Fruit fly (Drosophila melanogaster) whole organism, embryonic: Measurements from ENCODE around the gene CG32313.

Experiments used
- Aef1 ChIP-seq: fragments of 200-800 bp; sonication (Bioruptor generic); IDR thresholded peaks from 3 replicates; pipeline ENCODE4 v1.3.6; 2022; ENCODE audit warnings: missing biosample characterization, missing genetic modification characterization
- Bgb ChIP-seq: fragments of 200-800 bp; sonication (Bioruptor generic); IDR thresholded peaks from 2 replicates; pipeline ENCODE4 v1.3.6; 2022; ENCODE audit warnings: missing biosample characterization, missing genetic modification characterization; ENCODE audit not compliant: partially characterized antibody
- Blimp-1 ChIP-seq: fragments of 200-800 bp; sonication (Bioruptor generic); optimal IDR thresholded peaks from 3 replicates; lab custom pipeline; 2018; ENCODE audit warnings: missing biosample characterization, missing genetic modification characterization, mild to moderate bottlenecking, moderate library complexity, missing genetic modification reagents
- CG10147 ChIP-seq: fragments of 200-800 bp; sonication (Bioruptor generic); optimal IDR thresholded peaks from 2 replicates; lab custom pipeline; 2019; ENCODE audit warnings: missing biosample characterization, mild to moderate bottlenecking, missing genetic modification characterization, moderate library complexity
- CG11093 ChIP-seq: fragments of 200-800 bp; sonication (Bioruptor generic); IDR thresholded peaks from 3 replicates; pipeline ENCODE4 v1.3.6; 2022; ENCODE audit warnings: missing biosample characterization, missing genetic modification characterization
- CG14050 ChIP-seq: fragments of 200-800 bp; sonication (Bioruptor generic); IDR thresholded peaks from 3 replicates; pipeline ENCODE4 v1.3.6; 2022; ENCODE audit warnings: missing biosample characterization, missing genetic modification characterization
- CG15269 ChIP-seq: fragments of 200-800 bp; sonication (Bioruptor generic); optimal IDR thresholded peaks from 2 replicates; lab custom pipeline; 2018; ENCODE audit warnings: missing biosample characterization, mild to moderate bottlenecking, missing genetic modification characterization, moderate library complexity
- CG15696 ChIP-seq: fragments of 200-800 bp; sonication (Bioruptor generic); optimal IDR thresholded peaks from 2 replicates; lab custom pipeline; 2019; ENCODE audit warnings: missing biosample characterization, mild to moderate bottlenecking, missing genetic modification characterization, moderate library complexity
- CG1602 ChIP-seq: fragments of 200-800 bp; sonication (Bioruptor generic); optimal IDR thresholded peaks from 3 replicates; lab custom pipeline; 2016; ENCODE audit warnings: missing biosample characterization, missing genetic modification characterization
- CG1603 ChIP-seq: fragments of 200-800 bp; sonication (Bioruptor generic); optimal IDR thresholded peaks from 2 replicates; lab custom pipeline; 2019; ENCODE audit warnings: missing biosample characterization, mild to moderate bottlenecking, missing genetic modification characterization, moderate library complexity
- CG16779 ChIP-seq: fragments of 200-800 bp; sonication (Bioruptor generic); IDR thresholded peaks from 2 replicates; pipeline ENCODE4 v1.3.6; 2022; ENCODE audit warnings: missing biosample characterization, missing genetic modification characterization
- CG18619 ChIP-seq: fragments of 200-800 bp; sonication (Bioruptor generic); optimal IDR thresholded peaks from 3 replicates; lab custom pipeline; 2017; ENCODE audit warnings: missing biosample characterization, mild to moderate bottlenecking, missing genetic modification characterization
- CG31441 ChIP-seq: fragments of 200-800 bp; sonication (Bioruptor generic); IDR thresholded peaks from 2 replicates; pipeline ENCODE4 v1.3.6; 2022; ENCODE audit warnings: missing biosample characterization, missing genetic modification characterization
- CG3281 ChIP-seq: fragments of 200-800 bp; sonication (Bioruptor generic); optimal IDR thresholded peaks from 3 replicates; lab custom pipeline; 2017; ENCODE audit warnings: missing biosample characterization, mild to moderate bottlenecking, missing genetic modification characterization
- CG4730 ChIP-seq: fragments of 200-800 bp; sonication (Bioruptor generic); IDR thresholded peaks from 2 replicates; pipeline ENCODE4 v1.3.6; 2022; ENCODE audit warnings: missing biosample characterization, missing genetic modification characterization
- CG7786 ChIP-seq: fragments of 200-800 bp; sonication (Bioruptor generic); optimal IDR thresholded peaks from 2 replicates; lab custom pipeline; 2016; ENCODE audit warnings: missing biosample characterization, missing genetic modification characterization
- CG7839 ChIP-seq: fragments of 200-800 bp; sonication (Bioruptor generic); optimal IDR thresholded peaks from 3 replicates; lab custom pipeline; 2018; ENCODE audit warnings: missing biosample characterization, mild to moderate bottlenecking, missing genetic modification characterization, moderate library complexity
- CG8478 ChIP-seq: fragments of >200 bp; optimal IDR thresholded peaks from 2 replicates; lab custom pipeline; 2018
- CG9215 ChIP-seq: fragments of 200-800 bp; sonication (Bioruptor generic); IDR thresholded peaks from 2 replicates; pipeline ENCODE4 v1.3.6; 2022; ENCODE audit warnings: missing biosample characterization, missing genetic modification characterization
- CG9609 ChIP-seq: fragments of 200-800 bp; sonication (Bioruptor generic); optimal IDR thresholded peaks from 3 replicates; lab custom pipeline; 2016; ENCODE audit warnings: missing biosample characterization, missing genetic modification characterization
- CG9797 ChIP-seq: fragments of 200-800 bp; sonication (Bioruptor generic); optimal IDR thresholded peaks from 3 replicates; lab custom pipeline; 2018; ENCODE audit warnings: missing biosample characterization, mild to moderate bottlenecking, missing genetic modification characterization
- CrebB ChIP-seq: fragments of 200-800 bp; sonication (Bioruptor generic); optimal IDR thresholded peaks from 3 replicates; lab custom pipeline; 2018; ENCODE audit warnings: missing biosample characterization, mild to moderate bottlenecking, missing genetic modification characterization
- Dip2 ChIP-seq: fragments of 200-800 bp; sonication (Bioruptor generic); IDR thresholded peaks from 2 replicates; pipeline ENCODE4 v1.3.6; 2022; ENCODE audit warnings: missing biosample characterization, missing genetic modification characterization
- Doc3 ChIP-seq: fragments of 200-800 bp; sonication (Bioruptor generic); IDR thresholded peaks from 3 replicates; pipeline ENCODE4 v1.3.6; 2022; ENCODE audit warnings: missing biosample characterization, missing genetic modification characterization; ENCODE audit not compliant: partially characterized antibody
- E2f1 ChIP-seq: fragments of 200-800 bp; sonication (Bioruptor generic); IDR thresholded peaks from 2 replicates; pipeline ENCODE4 v1.3.6; 2022; ENCODE audit warnings: missing biosample characterization, missing genetic modification characterization
- Fer1 ChIP-seq: fragments of 200-800 bp; sonication (Bioruptor generic); optimal IDR thresholded peaks from 2 replicates; lab custom pipeline; 2017; ENCODE audit warnings: missing biosample characterization, mild to moderate bottlenecking, missing genetic modification characterization
- Neu2 ChIP-seq: fragments of 200-800 bp; sonication (Bioruptor generic); optimal IDR thresholded peaks from 3 replicates; lab custom pipeline; 2016; ENCODE audit warnings: missing biosample characterization, missing genetic modification characterization, borderline replicate concordance
- Rfx ChIP-seq: fragments of 200-800 bp; sonication (Bioruptor generic); IDR thresholded peaks from 2 replicates; pipeline ENCODE4 v1.3.6; 2022; ENCODE audit warnings: missing biosample characterization, missing genetic modification characterization
- Xbp1 ChIP-seq: fragments of 200-800 bp; sonication (Bioruptor generic); optimal IDR thresholded peaks from 3 replicates; lab custom pipeline; 2016; ENCODE audit warnings: missing biosample characterization, mild to moderate bottlenecking, missing genetic modification characterization
- Xrp1 ChIP-seq: fragments of 200-800 bp; sonication (Bioruptor generic); IDR thresholded peaks from 2 replicates; pipeline ENCODE4 v1.3.6; 2022; ENCODE audit warnings: missing biosample characterization, missing genetic modification characterization
- ash1 ChIP-seq: fragments of 200-800 bp; sonication (Bioruptor generic); optimal IDR thresholded peaks from 2 replicates; lab custom pipeline; 2018; ENCODE audit warnings: missing biosample characterization, mild to moderate bottlenecking, missing genetic modification characterization
- btn ChIP-seq: fragments of 200-800 bp; sonication (Bioruptor generic); optimal IDR thresholded peaks from 2 replicates; lab custom pipeline; 2016; ENCODE audit warnings: missing biosample characterization, missing genetic modification characterization
- dmrt99B ChIP-seq: fragments of 200-800 bp; sonication (Bioruptor generic); optimal IDR thresholded peaks from 2 replicates; lab custom pipeline; 2018; ENCODE audit warnings: missing biosample characterization, mild to moderate bottlenecking, missing genetic modification characterization, moderate library complexity
- eyg ChIP-seq: fragments of 200-800 bp; sonication (Bioruptor generic); optimal IDR thresholded peaks from 3 replicates; lab custom pipeline; 2016; ENCODE audit warnings: missing biosample characterization, missing genetic modification characterization
- grn ChIP-seq: fragments of 200-800 bp; sonication (Bioruptor generic); optimal IDR thresholded peaks from 3 replicates; lab custom pipeline; 2017; ENCODE audit warnings: missing biosample characterization, missing genetic modification characterization
- hb ChIP-seq: fragments of 200-800 bp; sonication (Bioruptor generic); IDR thresholded peaks from 3 replicates; pipeline ENCODE4 v1.3.6; 2022; ENCODE audit warnings: missing biosample characterization, missing genetic modification characterization; ENCODE audit not compliant: partially characterized antibody
- hkb ChIP-seq, 2 experiments: fragments of 200-800 bp in 1 of 2; fragments of >200 bp in 1 of 2; sonication (Bioruptor generic) in 1 of 2; IDR thresholded peaks in 1 of 2; optimal IDR thresholded peaks in 1 of 2; 2 replicates each; pipeline versions ENCODE4 v1.3.6 to Lab custom; 2017 to 2022; ENCODE audit warnings: missing biosample characterization in 1 of 2, missing genetic modification characterization in 1 of 2
- jumu ChIP-seq: fragments of 200-800 bp; sonication (Bioruptor generic); optimal IDR thresholded peaks from 3 replicates; lab custom pipeline; 2016; ENCODE audit warnings: missing biosample characterization, missing genetic modification characterization
- ken ChIP-seq: fragments of 200-800 bp; sonication (Bioruptor generic); IDR thresholded peaks from 3 replicates; pipeline ENCODE4 v1.3.6; 2022; ENCODE audit warnings: missing biosample characterization, missing genetic modification characterization
- klu ChIP-seq: fragments of 200-800 bp; sonication (Bioruptor generic); IDR thresholded peaks from 2 replicates; pipeline ENCODE4 v1.3.6; 2022; ENCODE audit warnings: missing biosample characterization, missing genetic modification characterization
- lov ChIP-seq, 2 experiments: fragments of 200-800 bp in 1 of 2; fragments of >200 bp in 1 of 2; sonication (Bioruptor generic) in 1 of 2; IDR thresholded peaks in 1 of 2; optimal IDR thresholded peaks in 1 of 2; 2 replicates in 1 of 2; 3 replicates in 1 of 2; pipeline versions ENCODE4 v1.3.6 to Lab custom; 2017 to 2022; ENCODE audit warnings: missing biosample characterization in 1 of 2, missing genetic modification characterization in 1 of 2
- phol ChIP-seq: fragments of 200-800 bp; sonication (Bioruptor generic); optimal IDR thresholded peaks from 3 replicates; lab custom pipeline; 2018; ENCODE audit warnings: missing biosample characterization, mild to moderate bottlenecking, missing genetic modification characterization, moderate library complexity
- pros ChIP-seq: fragments of 200-800 bp; sonication (Bioruptor generic); optimal IDR thresholded peaks from 3 replicates; lab custom pipeline; 2019; ENCODE audit warnings: missing biosample characterization, mild to moderate bottlenecking, missing genetic modification characterization, moderate library complexity
- psq ChIP-seq: fragments of 200-800 bp; sonication (Bioruptor generic); optimal IDR thresholded peaks from 2 replicates; lab custom pipeline; 2017; ENCODE audit warnings: missing biosample characterization, missing genetic modification characterization
- repo ChIP-seq: fragments of 200-800 bp; sonication (Bioruptor generic); optimal IDR thresholded peaks from 2 replicates; lab custom pipeline; 2016; ENCODE audit warnings: missing biosample characterization, missing genetic modification characterization
- slbo ChIP-seq: fragments of 200-800 bp; sonication (Bioruptor generic); IDR thresholded peaks from 2 replicates; pipeline ENCODE4 v1.3.6; 2022; ENCODE audit warnings: missing biosample characterization, missing genetic modification characterization
- slp2 ChIP-seq: fragments of 200-800 bp; sonication (Bioruptor generic); optimal IDR thresholded peaks from 2 replicates; lab custom pipeline; 2016; ENCODE audit warnings: missing biosample characterization, missing genetic modification characterization
- wdn ChIP-seq: fragments of 200-800 bp; sonication (Bioruptor generic); IDR thresholded peaks from 2 replicates; pipeline ENCODE4 v1.3.6; 2022; ENCODE audit warnings: missing biosample characterization, missing genetic modification characterization
- zfh1 ChIP-seq: fragments of 200-800 bp; sonication (Bioruptor generic); IDR thresholded peaks from 3 replicates; pipeline ENCODE4 v1.3.6; 2022; ENCODE audit warnings: missing biosample characterization, missing genetic modification characterization

CG32313 gene

dm6 chr3L:1515820-1516540 is 29.6 kb downstream of the CG32313 start (continued):
- TF ChIP-seq slbo (peak; percentile 48; the same call in 1 of the 2 replicates), CG15696 (tag; lab: Kevin White, UChicago) (peak; percentile 77), eyg (GFP tag; lab: Kevin White, UChicago) (peak; percentile 7), Neu2 (GFP tag; lab: Kevin White, UChicago) (no peak), ken (peak; percentile 56; the same call in 1 of the 3 replicates), ash1 (GFP tag; lab: Kevin White, UChicago) (no peak), dmrt99B (tag; lab: Kevin White, UChicago) (peak; percentile 84), CG15269 (peak; percentile 58), CG7839 (tag; lab: Kevin White, UChicago) (peak; percentile 80), CG9609 (GFP tag; lab: Kevin White, UChicago) (peak; percentile 48), CG18619 (GFP tag; lab: Kevin White, UChicago) (peak; percentile 78), Rfx (GFP tag; lab: Robert Waterston, UW) (peak; percentile 46), Aef1 (GFP tag; lab: Robert Waterston, UW) (peak; percentile 37; the same call in 1 of the 3 replicates), CrebB (tag; lab: Kevin White, UChicago) (peak; percentile 3), CG10147 (no peak), CG11093 (GFP tag; lab: Robert Waterston, UW) (peak; percentile 57; the same call in 1 of the 3 replicates), Bgb (GFP tag; lab: Robert Waterston, UW) (no peak), CG9797 (GFP tag; lab: Kevin White, UChicago) (peak; percentile 8), slp2 (GFP tag; lab: Kevin White, UChicago) (peak; percentile 61), pros (GFP tag; lab: Kevin White, UChicago) (peak; percentile 53), hkb (optimal IDR thresholded peaks at IDR 0.05; lab: Kevin White, UChicago) (no peak), hkb (GFP tag; IDR thresholded peaks at IDR 0.05; lab: Robert Waterston, UW) (peak; percentile 69), zfh1 (GFP tag; lab: Robert Waterston, UW) (peak; percentile 68), Dip2 (no peak), CG14050 (GFP tag; lab: Robert Waterston, UW) (no peak), wdn (GFP tag; lab: Robert Waterston, UW) (no peak), repo (peak; percentile 43), klu (GFP tag; lab: Robert Waterston, UW) (peak; percentile 19; the same call in 1 of the 2 replicates), CG9215 (GFP tag; lab: Robert Waterston, UW) (peak; percentile 37; the same call in 1 of the 2 replicates), CG4730 (peak; percentile 41), psq (GFP tag; lab: Kevin White, UChicago) (peak; percentile 24), Doc3 (GFP tag; lab: Robert Waterston, UW) (no peak), CG1602 (GFP tag; lab: Kevin White, UChicago) (peak; percentile 53), CG7786 (GFP tag; lab: Kevin White, UChicago) (peak; percentile 66), grn (GFP tag; lab: Kevin White, UChicago) (no peak), Xrp1 (GFP tag; lab: Robert Waterston, UW) (peak; percentile 70), CG8478 (lab: Kevin White, UChicago) (no peak), phol (tag; lab: Kevin White, UChicago) (peak; percentile 86), btn (peak; percentile 66), CG1603 (tag; lab: Kevin White, UChicago) (peak; percentile 70), Blimp-1 (GFP tag; lab: Kevin White, UChicago) (peak; percentile 78), hb (GFP tag; lab: Robert Waterston, UW) (no peak), CG3281 (GFP tag; lab: Kevin White, UChicago) (peak; percentile 42), E2f1 (GFP tag; lab: Robert Waterston, UW) (0 out of 2 replicates have a peak, but pooled peaks have one; percentile 25), lov (optimal IDR thresholded peaks at IDR 0.05; lab: Kevin White, UChicago) (no peak), lov (GFP tag; IDR thresholded peaks at IDR 0.05; lab: Robert Waterston, UW) (no peak), jumu (peak; percentile 52), Fer1 (peak; percentile 13), Xbp1 (peak; percentile 70), CG16779 (GFP tag; lab: Robert Waterston, UW) (no peak), CG31441 (GFP tag; lab: Robert Waterston, UW) (peak; percentile 82)
